Fruit fly (Drosophila melanogaster) whole organism, pupa: Measurements from ENCODE around the gene CG33483.

ENCODE experiments used
- CG10348 ChIP-seq: fragments of 200-800 bp; sonication (Bioruptor generic); IDR thresholded peaks from 2 replicates; pipeline ENCODE4 v1.3.6; 2022; ENCODE audit warnings: missing biosample characterization, missing genetic modification characterization
- CG12605 ChIP-seq: fragments of 200-800 bp; sonication (Bioruptor generic); IDR thresholded peaks from 2 replicates; pipeline ENCODE4 v1.3.6; 2022; ENCODE audit warnings: missing biosample characterization, missing genetic modification characterization
- CG15710 ChIP-seq: fragments of 200-800 bp; sonication (Bioruptor generic); optimal IDR thresholded peaks from 2 replicates; lab custom pipeline; 2018; ENCODE audit warnings: missing biosample characterization, mild to moderate bottlenecking, missing genetic modification characterization, moderate library complexity
- CG17806 ChIP-seq: fragments of 200-800 bp; sonication (Bioruptor generic); optimal IDR thresholded peaks from 2 replicates; lab custom pipeline; 2018; ENCODE audit warnings: missing biosample characterization, mild to moderate bottlenecking, missing genetic modification characterization, moderate library complexity
- CG32121 ChIP-seq: fragments of 200-800 bp; sonication (Bioruptor generic); IDR thresholded peaks from 2 replicates; pipeline ENCODE4 v1.3.6; 2022; ENCODE audit warnings: missing biosample characterization, missing genetic modification characterization
- CG34367 ChIP-seq: fragments of 200-800 bp; sonication (Bioruptor generic); optimal IDR thresholded peaks from 2 replicates; lab custom pipeline; 2018; ENCODE audit warnings: missing biosample characterization, mild to moderate bottlenecking, missing genetic modification characterization
- CG4496 ChIP-seq: fragments of 200-800 bp; sonication (Bioruptor generic); IDR thresholded peaks from 3 replicates; pipeline ENCODE4 v1.3.6; 2022; ENCODE audit warnings: missing biosample characterization, missing genetic modification characterization
- CG8159 ChIP-seq: fragments of 200-800 bp; sonication (Bioruptor generic); optimal IDR thresholded peaks from 3 replicates; lab custom pipeline; 2018; ENCODE audit warnings: missing biosample characterization, mild to moderate bottlenecking, missing genetic modification characterization, moderate library complexity
- CG8301 ChIP-seq: fragments of 200-800 bp; sonication (Bioruptor generic); optimal IDR thresholded peaks from 2 replicates; lab custom pipeline; 2018; ENCODE audit warnings: missing biosample characterization, mild to moderate bottlenecking, missing genetic modification characterization
- D1 ChIP-seq: fragments of 200-800 bp; sonication (Bioruptor generic); optimal IDR thresholded peaks from 2 replicates; lab custom pipeline; 2018; ENCODE audit warnings: missing biosample characterization, mild to moderate bottlenecking, missing genetic modification characterization, moderate library complexity
- Ets98B ChIP-seq: fragments of 200-800 bp; sonication (Bioruptor generic); IDR thresholded peaks from 2 replicates; pipeline ENCODE4 v1.3.6; 2022; ENCODE audit warnings: missing biosample characterization, missing genetic modification characterization
- Pif1A ChIP-seq: fragments of 200-800 bp; sonication (Bioruptor generic); optimal IDR thresholded peaks from 3 replicates; lab custom pipeline; 2016; ENCODE audit warnings: missing biosample characterization, missing genetic modification characterization
- Pif1B ChIP-seq: fragments of 200-800 bp; sonication (Bioruptor generic); optimal IDR thresholded peaks from 3 replicates; lab custom pipeline; 2016; ENCODE audit warnings: missing biosample characterization, missing genetic modification characterization

DNA sequence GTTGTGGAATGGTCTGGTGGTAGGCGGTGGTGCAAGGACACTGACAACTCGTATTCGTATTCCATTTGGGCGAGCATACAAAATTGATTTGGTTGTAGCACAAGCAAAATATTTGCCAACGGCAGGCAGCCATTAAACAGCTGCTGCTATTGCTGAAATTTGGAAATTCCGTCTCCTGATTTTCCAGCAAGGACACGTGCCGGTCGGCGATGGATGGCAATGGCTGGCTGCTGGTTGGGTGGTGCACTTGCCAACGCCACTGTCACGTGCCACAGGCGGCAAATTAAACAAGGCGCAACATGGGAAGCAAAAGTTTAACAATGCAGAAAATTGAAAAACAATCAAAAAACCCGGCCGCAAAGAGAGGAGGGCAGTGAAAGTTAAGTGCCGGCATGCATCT, 2.0 kb upstream of the CG33483 start:
- TF ChIP-seq CG4496 (GFP tag; lab: Robert Waterston, UW) (no peak), Pif1B (GFP tag; lab: Kevin White, UChicago) (no peak), D1 (tag; lab: Kevin White, UChicago) (no peak), Ets98B (GFP tag; lab: Robert Waterston, UW) (no peak), CG12605 (GFP tag; lab: Robert Waterston, UW) (no peak), CG8301 (tag; lab: Kevin White, UChicago) (no peak), CG17806 (tag; lab: Kevin White, UChicago) (no peak), CG10348 (no peak), CG32121 (GFP tag; lab: Robert Waterston, UW) (no peak), Pif1A (GFP tag; lab: Kevin White, UChicago) (no peak), CG8159 (no peak), CG34367 (tag; lab: Kevin White, UChicago) (no peak), CG15710 (tag; lab: Kevin White, UChicago) (no peak)
